Fruit fly (Drosophila melanogaster): Measurements from ENCODE around the gene Sf3b3.

Gene Sf3b3

DNA sequence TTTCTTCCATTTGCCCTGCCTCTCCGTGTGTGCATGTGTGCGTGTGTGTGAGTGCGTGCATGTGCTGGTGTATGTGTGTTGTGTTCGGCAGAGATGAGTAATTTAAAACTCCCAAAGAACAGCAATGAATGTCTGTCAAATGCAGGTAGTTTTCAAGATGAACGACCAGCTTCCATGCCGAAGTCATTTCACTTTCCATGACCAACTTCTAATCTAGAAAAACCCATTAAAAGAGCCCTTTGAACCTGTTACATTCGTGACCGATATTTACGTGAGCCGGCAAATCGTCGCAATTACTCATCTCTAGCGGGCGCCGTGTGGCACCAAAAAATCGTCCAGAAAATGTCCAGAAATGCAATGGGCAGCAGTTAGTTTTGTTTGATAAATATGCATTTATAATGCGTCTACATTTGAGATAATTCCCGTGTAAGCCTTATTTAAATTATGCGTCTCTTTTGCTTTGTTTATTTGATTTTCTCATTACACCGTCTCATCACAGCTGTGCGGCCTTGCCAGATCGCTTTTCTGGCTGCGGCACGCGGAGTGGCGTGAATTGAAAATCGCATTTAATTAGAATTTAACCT lies 39.3 kb upstream of the Sf3b3 start:
- TF ChIP-seq net (GFP tag; optimal IDR thresholded peaks at IDR 0.05): peak; percentile 30
- TF ChIP-seq CG6808 (GFP tag; optimal IDR thresholded peaks at IDR 0.05): no peak
- TF ChIP-seq Ets21C (GFP tag; optimal IDR thresholded peaks at IDR 0.05): peak; percentile 42
- no peak for TF ChIP-seq CG16779 (tag; optimal IDR thresholded peaks at IDR 0.05)
- TF ChIP-seq dac (GFP tag; optimal IDR thresholded peaks at IDR 0.05): peak; percentile 12
- peak; percentile 40 for TF ChIP-seq Eip75B (GFP tag; optimal IDR thresholded peaks at IDR 0.05)
- peak; percentile 67 for TF ChIP-seq achi (GFP tag; optimal IDR thresholded peaks at IDR 0.05)
- TF ChIP-seq CG10669 (GFP tag; optimal IDR thresholded peaks at IDR 0.05): peak; percentile 21
- TF ChIP-seq pdm3 (GFP tag; optimal IDR thresholded peaks at IDR 0.05): peak; percentile 44
- TF ChIP-seq fd85E (GFP tag; optimal IDR thresholded peaks at IDR 0.05): no peak
- TF ChIP-seq CG32006 (GFP tag; optimal IDR thresholded peaks at IDR 0.05): peak; percentile 59
- no peak; the same call in 2 of the 3 replicates for TF ChIP-seq CG8119 (GFP tag; IDR thresholded peaks at IDR 0.05)
- no peak for TF ChIP-seq CG6276 (GFP tag; optimal IDR thresholded peaks at IDR 0.05)
- TF ChIP-seq CG1621 (tag; optimal IDR thresholded peaks at IDR 0.05): no peak
- no peak for TF ChIP-seq CG15336 (GFP tag; IDR thresholded peaks at IDR 0.05)
- TF ChIP-seq CG31627 (GFP tag; optimal IDR thresholded peaks at IDR 0.05): peak; percentile 61
- peak; percentile 52 for TF ChIP-seq cyc (GFP tag; optimal IDR thresholded peaks at IDR 0.05)
- TF ChIP-seq Sox15 (GFP tag; optimal IDR thresholded peaks at IDR 0.05): peak; percentile 40
- TF ChIP-seq CG3919 (GFP tag; optimal IDR thresholded peaks at IDR 0.05): peak; percentile 54
- peak; percentile 59; the same call in 2 of the 3 replicates for TF ChIP-seq eg (GFP tag; IDR thresholded peaks at IDR 0.05)
- TF ChIP-seq CG8319 (GFP tag; optimal IDR thresholded peaks at IDR 0.05): peak; percentile 34
- TF ChIP-seq Eip78C (GFP tag): peak; percentile 79
- TF ChIP-seq Sox14 (GFP tag; optimal IDR thresholded peaks at IDR 0.05): peak; percentile 73
- TF ChIP-seq Ets96B (tag; optimal IDR thresholded peaks at IDR 0.05): peak; percentile 22
- TF ChIP-seq CG6792 (GFP tag; optimal IDR thresholded peaks at IDR 0.05): peak; percentile 19
- TF ChIP-seq CG11294 (GFP tag; IDR thresholded peaks at IDR 0.05): no peak
- peak; percentile 59 for TF ChIP-seq OdsH (GFP tag; optimal IDR thresholded peaks at IDR 0.05)
- TF ChIP-seq Hr39 (GFP tag; optimal IDR thresholded peaks at IDR 0.05): peak; percentile 68
- no peak for TF ChIP-seq Eip93F (GFP tag; optimal IDR thresholded peaks at IDR 0.05)
- peak; percentile 60 for TF ChIP-seq fkh (GFP tag; optimal IDR thresholded peaks at IDR 0.05)
- TF ChIP-seq CG9139 (GFP tag; optimal IDR thresholded peaks at IDR 0.05): no peak
- TF ChIP-seq CG34406 (GFP tag; optimal IDR thresholded peaks at IDR 0.05): peak; percentile 56
- TF ChIP-seq esn (GFP tag; optimal IDR thresholded peaks at IDR 0.05): peak; percentile 76
- TF ChIP-seq Gug (GFP tag; IDR thresholded peaks at IDR 0.05): peak; percentile 32; the same call in 1 of the 2 replicates
- no peak for TF ChIP-seq CG11902 (GFP tag; optimal IDR thresholded peaks at IDR 0.05)
- peak; percentile 62 for TF ChIP-seq lz (GFP tag; optimal IDR thresholded peaks at IDR 0.05)
- TF ChIP-seq Hr38 (GFP tag; optimal IDR thresholded peaks at IDR 0.05): no peak
- peak; percentile 40 for TF ChIP-seq Smox (GFP tag; optimal IDR thresholded peaks at IDR 0.05)
- TF ChIP-seq CG6854 (GFP tag; optimal IDR thresholded peaks at IDR 0.05): no peak
- peak; percentile 41 for TF ChIP-seq CG7368 (GFP tag; optimal IDR thresholded peaks at IDR 0.05)
- TF ChIP-seq Sox102F (GFP tag; optimal IDR thresholded peaks at IDR 0.05): peak; percentile 26
- peak; percentile 90 for TF ChIP-seq svp (GFP tag)
- TF ChIP-seq acj6 (GFP tag; optimal IDR thresholded peaks at IDR 0.05): peak; percentile 51
- TF ChIP-seq Hr4 (GFP tag; optimal IDR thresholded peaks at IDR 0.05): peak; percentile 45
- peak in 1 of 2 experiments; percentile 22 for TF ChIP-seq salr (GFP tag; optimal IDR thresholded peaks at IDR 0.05)
- no peak for TF ChIP-seq CG4318 (GFP tag; optimal IDR thresholded peaks at IDR 0.05)
- no peak for TF ChIP-seq Lpt (GFP tag; optimal IDR thresholded peaks at IDR 0.05)
- TF ChIP-seq Met (GFP tag; optimal IDR thresholded peaks at IDR 0.05): peak; percentile 50
- TF ChIP-seq CG10631 (GFP tag; optimal IDR thresholded peaks at IDR 0.05): peak; percentile 62
- peak; percentile 30 for TF ChIP-seq CG11762 (GFP tag; optimal IDR thresholded peaks at IDR 0.05; ENCODE audit: insufficient read depth)
- peak; percentile 45; the same call in 1 of the 3 replicates for TF ChIP-seq CG6163 (GFP tag; IDR thresholded peaks at IDR 0.05)
- TF ChIP-seq fd59A (GFP tag; optimal IDR thresholded peaks at IDR 0.05): no peak
